Fruit fly (Drosophila melanogaster) whole organism, embryonic: ENCODE data around the gene CG32719.

Experiments used
- ATbp ChIP-seq: fragments of 200-800 bp; sonication (Bioruptor generic); optimal IDR thresholded peaks from 2 replicates; lab custom pipeline; 2017; ENCODE audit warnings: missing biosample characterization, mild to moderate bottlenecking, missing genetic modification characterization, missing genetic modification reagents
- Asciz ChIP-seq: fragments of 200-800 bp; sonication (Bioruptor generic); optimal IDR thresholded peaks from 2 replicates; lab custom pipeline; 2017; ENCODE audit warnings: missing biosample characterization, mild to moderate bottlenecking, missing genetic modification characterization, missing genetic modification reagents
- CG1024 ChIP-seq: fragments of 200-800 bp; sonication (Bioruptor generic); IDR thresholded peaks from 2 replicates; pipeline ENCODE4 v1.3.6; 2022; ENCODE audit warnings: missing biosample characterization, missing genetic modification characterization
- CG10462 ChIP-seq: fragments of 200-800 bp; sonication (Bioruptor generic); optimal IDR thresholded peaks from 2 replicates; lab custom pipeline; 2016; ENCODE audit warnings: missing biosample characterization, missing genetic modification characterization
- CG10543 ChIP-seq: fragments of 200-800 bp; sonication (Bioruptor generic); optimal IDR thresholded peaks from 3 replicates; lab custom pipeline; 2017; ENCODE audit warnings: missing biosample characterization, mild to moderate bottlenecking, missing genetic modification characterization, moderate library complexity
- CG10959 ChIP-seq: fragments of 200-800 bp; sonication (Bioruptor generic); IDR thresholded peaks from 2 replicates; pipeline ENCODE4 v1.3.6; 2022; ENCODE audit warnings: missing biosample characterization, missing genetic modification characterization
- CG10979 ChIP-seq: fragments of 200-800 bp; sonication (Bioruptor generic); optimal IDR thresholded peaks from 2 replicates; lab custom pipeline; 2018; ENCODE audit warnings: missing biosample characterization, mild to moderate bottlenecking, missing genetic modification characterization, moderate library complexity
- CG11456 ChIP-seq: fragments of 200-800 bp; sonication (Bioruptor generic); IDR thresholded peaks from 3 replicates; pipeline ENCODE4 v1.3.6; 2022; ENCODE audit warnings: missing biosample characterization, missing genetic modification characterization
- CG11504 ChIP-seq: fragments of 200-800 bp; sonication (Bioruptor generic); optimal IDR thresholded peaks from 3 replicates; lab custom pipeline; 2019; ENCODE audit warnings: missing biosample characterization, mild to moderate bottlenecking, missing genetic modification characterization, moderate library complexity
- CG11723 ChIP-seq: fragments of 200-800 bp; sonication (Bioruptor generic); optimal IDR thresholded peaks from 2 replicates; lab custom pipeline; 2017; ENCODE audit warnings: missing biosample characterization, mild to moderate bottlenecking, missing genetic modification characterization
- CG13287 ChIP-seq: fragments of 200-800 bp; sonication (Bioruptor generic); IDR thresholded peaks from 2 replicates; pipeline ENCODE4 v1.3.6; 2022; ENCODE audit warnings: missing biosample characterization, missing genetic modification characterization; ENCODE audit not compliant: partially characterized antibody
- CG14860 ChIP-seq: fragments of 200-800 bp; sonication (Bioruptor generic); IDR thresholded peaks from 3 replicates; pipeline ENCODE4 v1.3.6; 2022; ENCODE audit warnings: missing biosample characterization, missing genetic modification characterization; ENCODE audit not compliant: partially characterized antibody
- CG1529 ChIP-seq: fragments of 200-800 bp; sonication (Bioruptor generic); optimal IDR thresholded peaks from 3 replicates; lab custom pipeline; 2018; ENCODE audit warnings: missing biosample characterization, missing genetic modification characterization
- CG15601 ChIP-seq: fragments of 200-800 bp; sonication (Bioruptor generic); optimal IDR thresholded peaks from 3 replicates; lab custom pipeline; 2019; ENCODE audit warnings: missing biosample characterization, mild to moderate bottlenecking, missing genetic modification characterization, moderate library complexity
- CG2678 ChIP-seq: fragments of 200-800 bp; sonication (Bioruptor generic); optimal IDR thresholded peaks from 3 replicates; lab custom pipeline; 2019; ENCODE audit warnings: missing biosample characterization, mild to moderate bottlenecking, missing genetic modification characterization, moderate library complexity
- CG31441 ChIP-seq: fragments of 200-800 bp; sonication (Bioruptor generic); IDR thresholded peaks from 2 replicates; pipeline ENCODE4 v1.3.6; 2022; ENCODE audit warnings: missing biosample characterization, missing genetic modification characterization
- CG32532 ChIP-seq: fragments of 200-800 bp; sonication (Bioruptor generic); IDR thresholded peaks from 2 replicates; pipeline ENCODE4 v1.3.6; 2022; ENCODE audit warnings: missing biosample characterization, missing genetic modification characterization
- CG5953 ChIP-seq: fragments of 200-800 bp; sonication (Bioruptor generic); IDR thresholded peaks from 2 replicates; pipeline ENCODE4 v1.3.6; 2022; ENCODE audit warnings: missing biosample characterization, missing genetic modification characterization
- CG6254 ChIP-seq: fragments of 200-800 bp; sonication (Bioruptor generic); optimal IDR thresholded peaks from 3 replicates; lab custom pipeline; 2017; ENCODE audit warnings: mild to moderate bottlenecking, missing biosample characterization, missing genetic modification reagents, missing genetic modification characterization
- CG7556 ChIP-seq: fragments of 200-800 bp; sonication (Bioruptor generic); optimal IDR thresholded peaks from 2 replicates; lab custom pipeline; 2017; ENCODE audit warnings: missing biosample characterization, mild to moderate bottlenecking, missing genetic modification characterization
- CG7745 ChIP-seq: fragments of 200-800 bp; sonication (Bioruptor generic); optimal IDR thresholded peaks from 2 replicates; lab custom pipeline; 2018; ENCODE audit warnings: missing biosample characterization, mild to moderate bottlenecking, missing genetic modification characterization, moderate library complexity
- CG8359 ChIP-seq: fragments of 200-800 bp; sonication (Bioruptor generic); optimal IDR thresholded peaks from 2 replicates; lab custom pipeline; 2017; ENCODE audit warnings: missing biosample characterization, mild to moderate bottlenecking, missing genetic modification characterization, borderline replicate concordance
- D19A ChIP-seq: fragments of 200-800 bp; optimal IDR thresholded peaks from 3 replicates; lab custom pipeline; 2019; ENCODE audit warnings: missing biosample characterization, mild to moderate bottlenecking, missing genetic modification characterization, moderate library complexity
- Dref ChIP-seq: fragments of 200-800 bp; sonication (Bioruptor generic); IDR thresholded peaks from 2 replicates; pipeline ENCODE4 v1.3.6; 2022; ENCODE audit warnings: missing biosample characterization, missing genetic modification characterization
- MTF-1 ChIP-seq: fragments of 200-800 bp; sonication (Bioruptor generic); optimal IDR thresholded peaks from 2 replicates; lab custom pipeline; 2018; ENCODE audit warnings: missing biosample characterization, mild to moderate bottlenecking, missing genetic modification characterization, borderline replicate concordance
- Nf-YB ChIP-seq: fragments of 200-800 bp; sonication (Bioruptor generic); optimal IDR thresholded peaks from 3 replicates; lab custom pipeline; 2019; ENCODE audit warnings: missing biosample characterization, mild to moderate bottlenecking, missing genetic modification characterization, moderate library complexity
- NfI ChIP-seq: fragments of 200-800 bp; sonication (Bioruptor generic); optimal IDR thresholded peaks from 3 replicates; lab custom pipeline; 2018; ENCODE audit warnings: missing biosample characterization, mild to moderate bottlenecking, missing genetic modification characterization, moderate library complexity
- Optix ChIP-seq: fragments of 200-800 bp; sonication (Bioruptor generic); IDR thresholded peaks from 3 replicates; pipeline ENCODE4 v1.3.6; 2022; ENCODE audit warnings: missing biosample characterization, missing genetic modification characterization
- Rfx ChIP-seq: fragments of 200-800 bp; sonication (Bioruptor generic); IDR thresholded peaks from 2 replicates; pipeline ENCODE4 v1.3.6; 2022; ENCODE audit warnings: missing biosample characterization, missing genetic modification characterization
- Sox102F ChIP-seq: fragments of 200-800 bp; sonication (Bioruptor generic); optimal IDR thresholded peaks from 2 replicates; lab custom pipeline; 2018; ENCODE audit warnings: missing biosample characterization, mild to moderate bottlenecking, missing genetic modification characterization, moderate library complexity
- Usf ChIP-seq: fragments of 200-800 bp; sonication (Bioruptor generic); optimal IDR thresholded peaks from 2 replicates; lab custom pipeline; 2017; ENCODE audit warnings: missing genotype, missing biosample characterization, missing genetic modification characterization
- al ChIP-seq: fragments of 200-800 bp; sonication (Bioruptor generic); IDR thresholded peaks from 2 replicates; pipeline ENCODE4 v1.3.6; 2022; ENCODE audit warnings: missing biosample characterization, missing genetic modification characterization
- ato ChIP-seq: fragments of 200-800 bp; sonication (Bioruptor generic); IDR thresholded peaks from 2 replicates; pipeline ENCODE4 v1.3.6; 2022; ENCODE audit warnings: missing biosample characterization, missing genetic modification characterization; ENCODE audit not compliant: partially characterized antibody
- ci ChIP-seq: fragments of 200-800 bp; sonication (Bioruptor generic); IDR thresholded peaks from 3 replicates; pipeline ENCODE4 v1.3.6; 2022; ENCODE audit warnings: missing biosample characterization, missing genetic modification characterization
- eve ChIP-seq, 2 experiments: fragments of >200 bp; optimal IDR thresholded peaks; 2 replicates each; lab custom pipeline; 2017; ENCODE audit warnings: missing biosample characterization in 2 of 2, missing genetic modification characterization in 2 of 2
- fd96Cb ChIP-seq: fragments of 200-800 bp; sonication (Bioruptor generic); optimal IDR thresholded peaks from 2 replicates; lab custom pipeline; 2018; ENCODE audit warnings: missing biosample characterization, mild to moderate bottlenecking, missing genetic modification characterization, moderate library complexity
- fu2 ChIP-seq: fragments of 200-800 bp; sonication (Bioruptor generic); optimal IDR thresholded peaks from 2 replicates; lab custom pipeline; 2016; ENCODE audit warnings: missing biosample characterization, missing genetic modification characterization
- gfzf ChIP-seq: fragments of 200-800 bp; sonication (Bioruptor generic); optimal IDR thresholded peaks from 2 replicates; lab custom pipeline; 2016; ENCODE audit warnings: missing biosample characterization, mild to moderate bottlenecking, missing genetic modification characterization, moderate library complexity
- kni ChIP-seq: fragments of 200-800 bp; sonication (Bioruptor generic); optimal IDR thresholded peaks from 3 replicates; lab custom pipeline; 2017; ENCODE audit warnings: mild to moderate bottlenecking, missing biosample characterization, missing genetic modification reagents, missing genetic modification characterization
- lola ChIP-seq, 3 experiments: fragments of >200 bp in 2 of 3; fragments of 200-800 bp in 1 of 3; sonication (Bioruptor generic) in 1 of 3; optimal IDR thresholded peaks; 2 replicates each; lab custom pipeline; 2017 to 2019; ENCODE audit warnings: missing biosample characterization in 3 of 3, missing genetic modification characterization in 3 of 3, mild to moderate bottlenecking in 1 of 3, moderate library complexity in 1 of 3
- maf-S ChIP-seq: fragments of 200-800 bp; sonication (Bioruptor generic); optimal IDR thresholded peaks from 2 replicates; lab custom pipeline; 2016; ENCODE audit warnings: missing biosample characterization, missing genetic modification characterization
- mam ChIP-seq: fragments of 200-800 bp; sonication (Bioruptor generic); optimal IDR thresholded peaks from 3 replicates; lab custom pipeline; 2016; ENCODE audit warnings: missing biosample characterization, missing genetic modification characterization
- oc ChIP-seq: fragments of 200-800 bp; sonication (Bioruptor generic); optimal IDR thresholded peaks from 2 replicates; lab custom pipeline; 2018; ENCODE audit warnings: missing biosample characterization, mild to moderate bottlenecking, missing genetic modification characterization, moderate library complexity
- otp ChIP-seq: fragments of 200-800 bp; sonication (Bioruptor generic); IDR thresholded peaks from 3 replicates; pipeline ENCODE4, ENCODE4 v1.3.6; 2022; ENCODE audit warnings: missing biosample characterization, missing genetic modification characterization
- sd ChIP-seq: fragments of 200-800 bp; sonication (Bioruptor generic); optimal IDR thresholded peaks from 3 replicates; lab custom pipeline; 2018; ENCODE audit warnings: missing biosample characterization, mild to moderate bottlenecking, missing genetic modification characterization, moderate library complexity
- seq ChIP-seq: fragments of 200-800 bp; sonication (Bioruptor generic); IDR thresholded peaks from 2 replicates; pipeline ENCODE4 v1.3.6; 2022; ENCODE audit warnings: missing biosample characterization, missing genetic modification characterization
- sisA ChIP-seq: fragments of 200-800 bp; sonication (Bioruptor generic); IDR thresholded peaks from 2 replicates; pipeline ENCODE4 v1.3.6; 2022; ENCODE audit warnings: missing biosample characterization, missing genetic modification characterization
- so ChIP-seq: fragments of 200-800 bp; sonication (Bioruptor generic); IDR thresholded peaks from 3 replicates; pipeline ENCODE4 v1.3.6; 2022; ENCODE audit warnings: missing biosample characterization, missing genetic modification characterization
- zen ChIP-seq: fragments of 200-800 bp; sonication (Bioruptor generic); optimal IDR thresholded peaks from 3 replicates; lab custom pipeline; 2018; ENCODE audit warnings: missing biosample characterization, mild to moderate bottlenecking, missing genetic modification characterization, moderate library complexity

Gene CG32719

dm6 chrX:7553446-7553845 is 5.7 kb upstream of the CG32719 start (continued):
- TF ChIP-seq zen (tag; lab: Kevin White, UChicago) (peak; percentile 13), Usf (GFP tag; lab: Kevin White, UChicago) (no peak), sisA (GFP tag; lab: Robert Waterston, UW) (no peak), CG10462 (GFP tag; lab: Kevin White, UChicago) (no peak), CG11456 (GFP tag; lab: Robert Waterston, UW) (no peak), sd (tag; lab: Kevin White, UChicago) (peak; percentile 35), CG2678 (tag; lab: Kevin White, UChicago) (peak; percentile 41), lola (GFP tag; optimal IDR thresholded peaks at IDR 0.05; lab: Kevin White, UChicago) (peak in 1 of 3 experiments; percentile 50), seq (no peak; the same call in 1 of the 2 replicates), CG13287 (GFP tag; lab: Robert Waterston, UW) (no peak), CG1024 (GFP tag; lab: Robert Waterston, UW) (peak; percentile 7; the same call in 1 of the 2 replicates), Sox102F (GFP tag; lab: Kevin White, UChicago) (peak; percentile 51), kni (GFP tag; lab: Kevin White, UChicago) (peak; percentile 92), CG7556 (GFP tag; lab: Kevin White, UChicago) (peak; percentile 19), CG10959 (0 out of 2 replicates have a peak, but pooled peaks have one; percentile 11), CG1529 (peak; percentile 42), Rfx (no peak), CG6254 (GFP tag; lab: Kevin White, UChicago) (peak; percentile 56), ato (GFP tag; lab: Robert Waterston, UW) (no peak), NfI (GFP tag; lab: Kevin White, UChicago) (no peak), maf-S (no peak), CG10979 (peak; percentile 20), ci (GFP tag; lab: Robert Waterston, UW) (peak; percentile 68; the same call in 2 of the 3 replicates), Optix (GFP tag; lab: Robert Waterston, UW) (no peak), ATbp (GFP tag; lab: Kevin White, UChicago) (peak; percentile 55), otp (GFP tag; lab: Robert Waterston, UW) (peak; percentile 82), CG15601 (tag; lab: Kevin White, UChicago) (peak; percentile 68), D19A (peak; percentile 14), al (GFP tag; lab: Robert Waterston, UW) (no peak), eve (GFP tag; optimal IDR thresholded peaks at IDR 0.05; lab: Kevin White, UChicago) (no peak), CG5953 (GFP tag; lab: Robert Waterston, UW) (0 out of 2 replicates have a peak, but pooled peaks have one; percentile 23), Nf-YB (GFP tag; lab: Kevin White, UChicago) (peak; percentile 47), Asciz (GFP tag; lab: Kevin White, UChicago) (peak; percentile 19), CG7745 (tag; lab: Kevin White, UChicago) (peak; percentile 44), fu2 (GFP tag; lab: Kevin White, UChicago) (no peak), Dref (no peak), CG11723 (GFP tag; lab: Kevin White, UChicago) (peak; percentile 24), gfzf (no peak), CG14860 (GFP tag; lab: Robert Waterston, UW) (no peak), CG8359 (GFP tag; lab: Kevin White, UChicago) (peak; percentile 12), CG10543 (GFP tag; lab: Kevin White, UChicago) (peak; percentile 37), mam (GFP tag; lab: Kevin White, UChicago) (no peak), fd96Cb (tag; lab: Kevin White, UChicago) (no peak), CG11504 (peak; percentile 12), oc (peak; percentile 36), so (GFP tag; lab: Robert Waterston, UW) (peak; percentile 67; the same call in 2 of the 3 replicates), CG32532 (GFP tag; lab: Robert Waterston, UW) (no peak), CG31441 (GFP tag; lab: Robert Waterston, UW) (peak; percentile 28; the same call in 1 of the 2 replicates), MTF-1 (peak; percentile 66)
